In genomic region chr2L:3776614-3777196, dm6 we compare ENCODE assay signal across 4 fruit fly cellular contexts.
TF ChIP-seq lines count a peak whose summit lies in the region.

No protein-coding gene starts in this region.

TF ChIP-seq in whole organism, adult, 20 proteins besides CTCF, POLR2A, EP300 and RAD21 (continued from another document):
- peak; percentile 25 for TF ChIP-seq CG11617 (GFP tag; optimal IDR thresholded peaks at IDR 0.05; lab: Kevin White, UChicago)

TF ChIP-seq in whole organism, embryonic, 481 proteins besides CTCF, POLR2A, EP300 and RAD21 (continued from another document and continues in another):
- TF ChIP-seq Rfx (GFP tag; IDR thresholded peaks at IDR 0.05; lab: Robert Waterston, UW) (peak; percentile 67), emc (GFP tag; optimal IDR thresholded peaks at IDR 0.05; lab: Kevin White, UChicago) (no peak), CG17359 (tag; optimal IDR thresholded peaks at IDR 0.05; lab: Kevin White, UChicago) (peak; percentile 88), cas (GFP tag; IDR thresholded peaks at IDR 0.05; lab: Robert Waterston, UW) (no peak), CG1602 (GFP tag; optimal IDR thresholded peaks at IDR 0.05; lab: Kevin White, UChicago) (peak; percentile 84), CoRest (tag; optimal IDR thresholded peaks at IDR 0.05; lab: Kevin White, UChicago) (peak; percentile 94), CG10321 (GFP tag; IDR thresholded peaks at IDR 0.05; lab: Robert Waterston, UW) (no peak), CG1603 (tag; optimal IDR thresholded peaks at IDR 0.05; lab: Kevin White, UChicago) (peak; percentile 1), CG8765 (GFP tag; IDR thresholded peaks at IDR 0.05; lab: Robert Waterston, UW) (peak; percentile 58; the same call in 1 of the 2 replicates), salm (tag; optimal IDR thresholded peaks at IDR 0.05; lab: Kevin White, UChicago) (peak; percentile 83), CG31388 (GFP tag; optimal IDR thresholded peaks at IDR 0.05; lab: Kevin White, UChicago) (peak; percentile 58), gem (tag; optimal IDR thresholded peaks at IDR 0.05; lab: Kevin White, UChicago) (peak; percentile 96), bigmax (GFP tag; optimal IDR thresholded peaks at IDR 0.05; lab: Kevin White, UChicago) (no peak), BEAF-32 (GFP tag; optimal IDR thresholded peaks at IDR 0.05; lab: Kevin White, UChicago) (no peak), CG11456 (GFP tag; IDR thresholded peaks at IDR 0.05; lab: Robert Waterston, UW) (0 out of 3 replicates have a peak, but pooled peaks have one; percentile 59), ro (GFP tag; IDR thresholded peaks at IDR 0.05; lab: Robert Waterston, UW) (peak; percentile 82), CG14441 (GFP tag; IDR thresholded peaks at IDR 0.05; lab: Robert Waterston, UW) (no peak; the same call in none of the 2 replicates), CG9437 (GFP tag; optimal IDR thresholded peaks at IDR 0.05; lab: Kevin White, UChicago) (peak; percentile 79), Dref (GFP tag; IDR thresholded peaks at IDR 0.05; lab: Robert Waterston, UW) (no peak), CG10267 (tag; optimal IDR thresholded peaks at IDR 0.05; lab: Kevin White, UChicago) (peak; percentile 89), NK7.1 (GFP tag; optimal IDR thresholded peaks at IDR 0.05; lab: Kevin White, UChicago) (peak; percentile 2), CG10959 (GFP tag; IDR thresholded peaks at IDR 0.05; lab: Robert Waterston, UW) (peak; percentile 80), p53 (GFP tag; optimal IDR thresholded peaks at IDR 0.05; lab: Kevin White, UChicago) (no peak), crol (GFP tag; IDR thresholded peaks at IDR 0.05; lab: Robert Waterston, UW) (no peak), Abd-B (GFP tag; optimal IDR thresholded peaks at IDR 0.05; lab: Kevin White, UChicago) (peak; percentile 58), CG15601 (tag; optimal IDR thresholded peaks at IDR 0.05; lab: Kevin White, UChicago) (peak; percentile 90), CG31224 (GFP tag; IDR thresholded peaks at IDR 0.05; lab: Robert Waterston, UW) (peak; percentile 52), shn (GFP tag; optimal IDR thresholded peaks at IDR 0.05; lab: Kevin White, UChicago) (no peak), eve (GFP tag; optimal IDR thresholded peaks at IDR 0.05; lab: Kevin White, UChicago) (peak in 1 of 2 experiments; percentile 78), gro (GFP tag; optimal IDR thresholded peaks at IDR 0.05; lab: Kevin White, UChicago) (no peak), lilli (GFP tag; optimal IDR thresholded peaks at IDR 0.05; lab: Kevin White, UChicago) (peak; percentile 33), GATAe (GFP tag; conservative IDR thresholded peaks at IDR 0.05; lab: Robert Waterston, UW) (no peak), HHEX (GFP tag; optimal IDR thresholded peaks at IDR 0.05; lab: Kevin White, UChicago) (peak; percentile 79), ap (GFP tag; IDR thresholded peaks at IDR 0.05; lab: Robert Waterston, UW) (peak; percentile 80), sd (tag; optimal IDR thresholded peaks at IDR 0.05; lab: Kevin White, UChicago) (peak; percentile 16), ind (GFP tag; optimal IDR thresholded peaks at IDR 0.05; lab: Kevin White, UChicago) (peak; percentile 72), CG31441 (GFP tag; IDR thresholded peaks at IDR 0.05; lab: Robert Waterston, UW) (peak; percentile 91), CG3995 (GFP tag; optimal IDR thresholded peaks at IDR 0.05; lab: Kevin White, UChicago) (no peak), gsb (GFP tag; IDR thresholded peaks at IDR 0.05; lab: Robert Waterston, UW) (no peak), zfh2 (GFP tag; optimal IDR thresholded peaks at IDR 0.05; lab: Kevin White, UChicago) (no peak), tna (GFP tag; IDR thresholded peaks at IDR 0.05; lab: Robert Waterston, UW; ENCODE audit: partially characterized antibody) (no peak), CG9817 (tag; optimal IDR thresholded peaks at IDR 0.05; lab: Kevin White, UChicago) (peak; percentile 62), sens (GFP tag; lab: Kevin White, UChicago) (peak; percentile 78)

TF ChIP-seq in whole organism, prepupa, 60 proteins besides CTCF, POLR2A, EP300 and RAD21 (continued from another document):
- TF ChIP-seq Met (GFP tag; optimal IDR thresholded peaks at IDR 0.05; lab: Kevin White, UChicago) (peak; percentile 71), CG11294 (GFP tag; IDR thresholded peaks at IDR 0.05; lab: Robert Waterston, UW) (peak; percentile 78), CG32006 (GFP tag; optimal IDR thresholded peaks at IDR 0.05; lab: Kevin White, UChicago) (peak; percentile 91), CG6854 (GFP tag; optimal IDR thresholded peaks at IDR 0.05; lab: Kevin White, UChicago) (peak; percentile 69), esn (GFP tag; optimal IDR thresholded peaks at IDR 0.05; lab: Kevin White, UChicago) (peak; percentile 89), fd59A (GFP tag; optimal IDR thresholded peaks at IDR 0.05; lab: Kevin White, UChicago) (peak; percentile 75), Eip78C (GFP tag; lab: Kevin White, UChicago) (peak; percentile 96), fd85E (GFP tag; optimal IDR thresholded peaks at IDR 0.05; lab: Kevin White, UChicago) (no peak), Smox (GFP tag; optimal IDR thresholded peaks at IDR 0.05; lab: Kevin White, UChicago) (peak; percentile 81), CG16779 (tag; optimal IDR thresholded peaks at IDR 0.05; lab: Kevin White, UChicago) (peak; percentile 58), eg (GFP tag; IDR thresholded peaks at IDR 0.05; lab: Robert Waterston, UW) (peak; percentile 91), CG6276 (GFP tag; optimal IDR thresholded peaks at IDR 0.05; lab: Kevin White, UChicago) (peak; percentile 81), cyc (GFP tag; optimal IDR thresholded peaks at IDR 0.05; lab: Kevin White, UChicago) (peak; percentile 74), CG9139 (GFP tag; optimal IDR thresholded peaks at IDR 0.05; lab: Kevin White, UChicago) (peak; percentile 88), Blimp-1 (GFP tag; optimal IDR thresholded peaks at IDR 0.05; lab: Kevin White, UChicago) (peak; percentile 70), CG10669 (GFP tag; optimal IDR thresholded peaks at IDR 0.05; lab: Kevin White, UChicago) (peak; percentile 83), CG7368 (GFP tag; optimal IDR thresholded peaks at IDR 0.05; lab: Kevin White, UChicago) (peak; percentile 47), Sox15 (GFP tag; optimal IDR thresholded peaks at IDR 0.05; lab: Kevin White, UChicago) (peak; percentile 48), CG1621 (tag; optimal IDR thresholded peaks at IDR 0.05; lab: Kevin White, UChicago) (peak; percentile 68), CG3919 (GFP tag; optimal IDR thresholded peaks at IDR 0.05; lab: Kevin White, UChicago) (peak; percentile 88), svp (GFP tag; lab: Kevin White, UChicago) (peak; percentile 88), acj6 (GFP tag; optimal IDR thresholded peaks at IDR 0.05; lab: Kevin White, UChicago) (peak; percentile 88), achi (GFP tag; optimal IDR thresholded peaks at IDR 0.05; lab: Kevin White, UChicago) (peak; percentile 89), Sox102F (GFP tag; optimal IDR thresholded peaks at IDR 0.05; lab: Kevin White, UChicago) (peak; percentile 76), Hr39 (GFP tag; optimal IDR thresholded peaks at IDR 0.05; lab: Kevin White, UChicago) (peak; percentile 13), Ets96B (tag; optimal IDR thresholded peaks at IDR 0.05; lab: Kevin White, UChicago) (peak; percentile 94), vri (GFP tag; optimal IDR thresholded peaks at IDR 0.05; lab: Kevin White, UChicago) (peak; percentile 68), CG31627 (GFP tag; optimal IDR thresholded peaks at IDR 0.05; lab: Kevin White, UChicago) (peak; percentile 45), pdm3 (GFP tag; optimal IDR thresholded peaks at IDR 0.05; lab: Kevin White, UChicago) (peak; percentile 71), lz (GFP tag; optimal IDR thresholded peaks at IDR 0.05; lab: Kevin White, UChicago) (peak; percentile 67), Hr38 (GFP tag; optimal IDR thresholded peaks at IDR 0.05; lab: Kevin White, UChicago) (no peak), CG8319 (GFP tag; optimal IDR thresholded peaks at IDR 0.05; lab: Kevin White, UChicago) (peak; percentile 57), salr (GFP tag; optimal IDR thresholded peaks at IDR 0.05; lab: Kevin White, UChicago) (peak; percentile 41 to 84), Hr4 (GFP tag; optimal IDR thresholded peaks at IDR 0.05; lab: Kevin White, UChicago) (peak; percentile 78), dac (GFP tag; optimal IDR thresholded peaks at IDR 0.05; lab: Kevin White, UChicago) (peak; percentile 69), OdsH (GFP tag; optimal IDR thresholded peaks at IDR 0.05; lab: Kevin White, UChicago) (peak; percentile 84), Ets21C (GFP tag; optimal IDR thresholded peaks at IDR 0.05; lab: Kevin White, UChicago) (peak; percentile 9), CG10631 (GFP tag; optimal IDR thresholded peaks at IDR 0.05; lab: Kevin White, UChicago) (peak; percentile 89), net (GFP tag; optimal IDR thresholded peaks at IDR 0.05; lab: Kevin White, UChicago) (peak; percentile 78), CG6808 (GFP tag; optimal IDR thresholded peaks at IDR 0.05; lab: Kevin White, UChicago) (peak; percentile 90), CG8119 (GFP tag; IDR thresholded peaks at IDR 0.05; lab: Robert Waterston, UW) (peak; percentile 95)

TF ChIP-seq in whole organism, wandering third instar larva, 38 proteins besides CTCF, POLR2A, EP300 and RAD21 (continued from another document):
- TF ChIP-seq dsf (GFP tag; optimal IDR thresholded peaks at IDR 0.05; lab: Kevin White, UChicago; ENCODE audit: borderline replicate concordance) (peak; percentile 54), Dfd (GFP tag; optimal IDR thresholded peaks at IDR 0.05; lab: Kevin White, UChicago) (no peak), Hr83 (GFP tag; optimal IDR thresholded peaks at IDR 0.05; lab: Kevin White, UChicago; ENCODE audit: poor library complexity, severe bottlenecking) (peak; percentile 73), CG9705 (GFP tag; optimal IDR thresholded peaks at IDR 0.05; lab: Kevin White, UChicago) (peak; percentile 73), ey (GFP tag; optimal IDR thresholded peaks at IDR 0.05; lab: Kevin White, UChicago) (peak; percentile 50), dl (GFP tag; optimal IDR thresholded peaks at IDR 0.05; lab: Kevin White, UChicago; ENCODE audit: insufficient read depth in 1 of 2, partially characterized antibody in 2 of 2) (no peak), foxo (GFP tag; optimal IDR thresholded peaks at IDR 0.05; lab: Kevin White, UChicago) (peak in 1 of 2 experiments; percentile 91), N (GFP tag; optimal IDR thresholded peaks at IDR 0.05; lab: Kevin White, UChicago) (no peak), psq (GFP tag; optimal IDR thresholded peaks at IDR 0.05; lab: Kevin White, UChicago) (peak; percentile 87), Mio (GFP tag; optimal IDR thresholded peaks at IDR 0.05; lab: Kevin White, UChicago) (no peak), h (GFP tag; optimal IDR thresholded peaks at IDR 0.05; lab: Kevin White, UChicago) (peak; percentile 77), Jra (GFP tag; optimal IDR thresholded peaks at IDR 0.05; lab: Kevin White, UChicago) (no peak), lola (GFP tag; optimal IDR thresholded peaks at IDR 0.05; lab: Kevin White, UChicago) (no peak), dmrt93B (GFP tag; optimal IDR thresholded peaks at IDR 0.05; lab: Kevin White, UChicago) (peak; percentile 64), pan (optimal IDR thresholded peaks at IDR 0.05; lab: Kevin White, UChicago) (no peak), sage (GFP tag; optimal IDR thresholded peaks at IDR 0.05; lab: Kevin White, UChicago) (peak; percentile 38)
TF ChIP-seq in whole organism, wandering third instar larva: peak in this region for 21.
